Worm (Caenorhabditis elegans) whole organism, L3 larva: Measurements from ENCODE around the gene C36C5.14.

Experiments used
- R02D3.7 ChIP-seq: fragments of 150-350 bp; optimal IDR thresholded peaks from 2 replicates; lab custom pipeline; 2014; ENCODE audit warnings: missing biosample characterization, missing genetic modification characterization
- ZK546.5 ChIP-seq: sonication (generic microtip); optimal IDR thresholded peaks from 2 replicates; lab custom pipeline; 2017; ENCODE audit warnings: missing biosample characterization, missing genetic modification characterization
- aly-2 ChIP-seq: fragments of 150-350 bp; optimal IDR thresholded peaks from 2 replicates; lab custom pipeline; 2014; ENCODE audit warnings: missing biosample characterization, missing genetic modification characterization
- ama-1 ChIP-seq: fragments of 150-350 bp; optimal IDR thresholded peaks from 2 replicates; lab custom pipeline; 2018
- ceh-16 ChIP-seq: sonication (generic microtip); optimal IDR thresholded peaks from 2 replicates; lab custom pipeline; 2017; ENCODE audit warnings: missing biosample characterization, missing genetic modification characterization
- ceh-28 ChIP-seq: fragments of 150-350 bp; optimal IDR thresholded peaks from 2 replicates; lab custom pipeline; 2014; ENCODE audit warnings: missing biosample characterization, missing genetic modification reagents, missing genetic modification characterization
- ceh-82 ChIP-seq: fragments of 150-350 bp; optimal IDR thresholded peaks from 2 replicates; lab custom pipeline; 2014; ENCODE audit warnings: missing biosample characterization, missing genetic modification characterization
- ceh-9 ChIP-seq: sonication (generic microtip); optimal IDR thresholded peaks from 2 replicates; lab custom pipeline; 2018; ENCODE audit warnings: missing biosample characterization, missing genetic modification characterization
- daf-12 ChIP-seq: fragments of 150-350 bp; optimal IDR thresholded peaks from 2 replicates; lab custom pipeline; 2014; ENCODE audit warnings: missing biosample characterization, missing genetic modification reagents, missing genetic modification characterization
- egl-27 ChIP-seq: sonication (generic microtip); optimal IDR thresholded peaks from 4 replicates; lab custom pipeline; 2017; ENCODE audit warnings: missing biosample characterization, missing genetic modification reagents, missing genetic modification characterization
- egl-5 ChIP-seq: fragments of 150-350 bp; optimal IDR thresholded peaks from 2 replicates; lab custom pipeline; 2017; ENCODE audit warnings: missing biosample characterization, missing genetic modification reagents, missing genetic modification characterization, inconsistent platforms
- elt-1 ChIP-seq: fragments of 150-350 bp; optimal IDR thresholded peaks from 2 replicates; lab custom pipeline; 2014; ENCODE audit warnings: missing biosample characterization, missing genetic modification characterization
- elt-2 ChIP-seq: sonication (generic microtip); optimal IDR thresholded peaks from 2 replicates; lab custom pipeline; 2016; ENCODE audit warnings: missing genetic modification reagents, mild to moderate bottlenecking, missing genetic modification characterization, missing compliant biosample characterization
- elt-3 ChIP-seq, 3 experiments: fragments of 150-350 bp in 1 of 3; sonication (generic microtip) in 2 of 3; optimal IDR thresholded peaks; 2 replicates in 2 of 3; 4 replicates in 1 of 3; lab custom pipeline; 2014 to 2017; ENCODE audit warnings: missing biosample characterization in 3 of 3, missing genetic modification characterization in 3 of 3
- eor-1 ChIP-seq, 2 experiments: fragments of 150-350 bp; optimal IDR thresholded peaks; 2 replicates each; lab custom pipeline; 2014 to 2018; ENCODE audit warnings: missing biosample characterization in 2 of 2, missing genetic modification characterization in 2 of 2
- fkh-10 ChIP-seq: sonication (generic microtip); optimal IDR thresholded peaks from 2 replicates; lab custom pipeline; 2017; ENCODE audit warnings: missing biosample characterization, missing genetic modification reagents, missing genetic modification characterization
- fkh-2 ChIP-seq: fragments of 150-350 bp; optimal IDR thresholded peaks from 2 replicates; lab custom pipeline; 2014; ENCODE audit warnings: missing biosample characterization, missing genetic modification reagents, missing genetic modification characterization
- fos-1 ChIP-seq: fragments of 150-350 bp; optimal IDR thresholded peaks from 2 replicates; lab custom pipeline; 2014; ENCODE audit warnings: missing biosample characterization, missing genetic modification characterization
- hmg-11 ChIP-seq: sonication (generic microtip); optimal IDR thresholded peaks from 2 replicates; lab custom pipeline; 2016; ENCODE audit warnings: missing genetic modification characterization, missing compliant biosample characterization
- lin-15B ChIP-seq: fragments of 150-350 bp; optimal IDR thresholded peaks from 2 replicates; lab custom pipeline; 2014; ENCODE audit warnings: missing biosample characterization, missing genetic modification characterization
- lin-39 ChIP-seq: fragments of 150-350 bp; optimal IDR thresholded peaks from 2 replicates; lab custom pipeline; 2018; ENCODE audit warnings: missing biosample characterization, missing genetic modification reagents, missing genetic modification characterization
- lsy-12 ChIP-seq: sonication (generic microtip); optimal IDR thresholded peaks from 2 replicates; lab custom pipeline; 2016; ENCODE audit warnings: mild to moderate bottlenecking, missing genetic modification characterization, missing compliant biosample characterization
- nhr-11 ChIP-seq: fragments of 150-350 bp; optimal IDR thresholded peaks from 2 replicates; lab custom pipeline; 2014; ENCODE audit warnings: missing biosample characterization, missing genetic modification characterization
- nhr-12 ChIP-seq: fragments of 150-350 bp; optimal IDR thresholded peaks from 2 replicates; lab custom pipeline; 2014; ENCODE audit warnings: missing biosample characterization, missing genetic modification characterization
- nhr-23 ChIP-seq: fragments of 150-350 bp; optimal IDR thresholded peaks from 2 replicates; lab custom pipeline; 2014; ENCODE audit warnings: missing biosample characterization, missing genetic modification reagents, missing genetic modification characterization
- nhr-237 ChIP-seq: fragments of 150-350 bp; optimal IDR thresholded peaks from 2 replicates; lab custom pipeline; 2014; ENCODE audit warnings: missing biosample characterization, missing genetic modification characterization
- nhr-43 ChIP-seq: sonication (generic microtip); optimal IDR thresholded peaks from 2 replicates; lab custom pipeline; 2016; ENCODE audit warnings: mild to moderate bottlenecking, missing genetic modification characterization, missing compliant biosample characterization; ENCODE audit not compliant: poor library complexity, severe bottlenecking
- nhr-67 ChIP-seq: fragments of 150-350 bp; optimal IDR thresholded peaks from 2 replicates; lab custom pipeline; 2014; ENCODE audit warnings: missing biosample characterization, missing genetic modification characterization
- nhr-76 ChIP-seq: fragments of 150-350 bp; sonication (generic microtip); optimal IDR thresholded peaks from 5 replicates; lab custom pipeline; 2014; ENCODE audit warnings: missing biosample characterization, missing genetic modification characterization
- nhr-77 ChIP-seq: fragments of 150-350 bp; optimal IDR thresholded peaks from 2 replicates; lab custom pipeline; 2014; ENCODE audit warnings: missing biosample characterization, missing genetic modification characterization
- pha-4 ChIP-seq: fragments of 150-350 bp; optimal IDR thresholded peaks from 2 replicates; lab custom pipeline; 2014; ENCODE audit warnings: missing biosample characterization, missing genetic modification reagents, missing genetic modification characterization
- skn-1 ChIP-seq: fragments of 150-350 bp; optimal IDR thresholded peaks from 2 replicates; lab custom pipeline; 2014; ENCODE audit warnings: missing biosample characterization, missing genetic modification characterization
- snpc-4 ChIP-seq: fragments of 150-350 bp; optimal IDR thresholded peaks from 2 replicates; lab custom pipeline; 2014; ENCODE audit warnings: missing biosample characterization, missing genetic modification characterization
- unc-62 ChIP-seq: fragments of 150-350 bp; sonication (generic microtip); optimal IDR thresholded peaks from 4 replicates; lab custom pipeline; 2014; ENCODE audit warnings: missing biosample characterization, missing genetic modification reagents, missing genetic modification characterization
- zag-1 ChIP-seq: fragments of 150-350 bp; optimal IDR thresholded peaks from 2 replicates; lab custom pipeline; 2014; ENCODE audit warnings: missing biosample characterization, missing genetic modification characterization
- ztf-4 ChIP-seq: fragments of 150-350 bp; optimal IDR thresholded peaks from 2 replicates; lab custom pipeline; 2014; ENCODE audit warnings: missing biosample characterization, missing genetic modification characterization

C36C5.14 gene

ce11 chrV:3146932-3147331 lies 18.4 kb downstream of the C36C5.14 start, which contains the start of gene srab-11:
Gene srab-11 (minus strand): TSS chrV:3147032.
- TF ChIP-seq ZK546.5 (no peak), nhr-23 (tag; lab: Kevin White, UChicago) (no peak), nhr-77 (tag; lab: Kevin White, UChicago) (no peak), snpc-4 (no peak), nhr-12 (tag; lab: Kevin White, UChicago) (no peak), nhr-43 (tag; lab: Kevin White, UChicago) (no peak), hmg-11 (tag; lab: Kevin White, UChicago) (no peak), egl-27 (no peak), eor-1 (tag; optimal IDR thresholded peaks at IDR 0.05; lab: Kevin White, UChicago) (no peak), ama-1 (lab: Kevin White, UChicago) (no peak), elt-2 (no peak)

DNA sequence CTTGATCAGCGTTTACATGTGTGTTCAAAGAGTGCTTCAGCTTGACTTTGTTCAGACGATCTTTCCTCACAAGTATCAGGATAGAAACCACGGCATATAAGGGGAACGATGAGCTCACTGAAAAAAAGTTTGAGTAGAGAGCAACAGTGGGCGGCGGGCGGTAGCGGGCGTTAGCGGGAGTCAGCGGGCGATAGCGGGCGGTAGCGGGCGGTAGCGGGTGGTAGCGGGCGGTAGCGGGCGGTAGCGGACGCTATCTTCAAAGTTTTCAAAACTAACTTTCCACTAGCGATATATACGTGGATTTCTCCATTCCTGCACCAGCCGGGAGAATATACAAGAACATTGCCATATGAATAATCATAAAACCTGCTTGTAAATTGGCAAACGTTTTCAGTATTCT lies 20.1 kb downstream of the C36C5.14 start:
- TF ChIP-seq ceh-28 (tag; lab: Kevin White, UChicago) = no peak
- TF ChIP-seq zag-1 (tag; lab: Kevin White, UChicago) = no peak
- TF ChIP-seq nhr-23 (tag; lab: Kevin White, UChicago) = no peak
- TF ChIP-seq nhr-67 (tag; lab: Kevin White, UChicago) = no peak
- TF ChIP-seq pha-4 = no peak
- TF ChIP-seq fkh-10 = no peak
- TF ChIP-seq nhr-76 (tag; lab: Kevin White, UChicago) = no peak
- no peak for TF ChIP-seq ceh-82 (tag; lab: Kevin White, UChicago)
- no peak for TF ChIP-seq daf-12 (tag; lab: Kevin White, UChicago)
- no peak for TF ChIP-seq lin-15B
- no peak for TF ChIP-seq fos-1
- no peak for TF ChIP-seq R02D3.7
- no peak for TF ChIP-seq hmg-11 (tag; lab: Kevin White, UChicago)
- TF ChIP-seq elt-3 (tag; optimal IDR thresholded peaks at IDR 0.05; lab: Kevin White, UChicago) = no peak
- TF ChIP-seq, all 47 proteins: peak for 0

DNA sequence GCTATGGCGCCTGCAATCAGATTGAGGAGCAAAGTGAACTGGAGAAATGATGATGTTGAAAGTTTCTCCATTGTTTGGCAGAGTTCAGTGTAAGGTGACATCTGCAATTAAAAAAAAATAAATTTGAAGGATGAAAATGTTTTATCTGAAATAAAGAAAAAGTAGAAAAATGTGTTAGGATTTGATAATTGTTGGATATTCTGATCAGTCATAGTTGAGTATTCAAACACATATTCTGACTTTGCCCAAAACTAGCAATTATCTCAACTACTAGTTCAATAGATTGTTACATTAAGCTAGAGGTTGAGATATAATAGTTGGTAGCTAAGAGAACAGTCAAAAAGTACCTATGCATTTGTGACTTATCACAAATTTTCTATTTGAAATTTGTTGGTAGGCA lies 20.8 kb downstream of the C36C5.14 start, which contains the start of gene srab-10:
Gene srab-10 (minus strand): TSS at position 101 of the 400 bp plus-strand sequence.
- TF ChIP-seq nhr-76 (tag; lab: Kevin White, UChicago) (no peak), pha-4 (no peak), nhr-237 (tag; lab: Kevin White, UChicago) (no peak), nhr-67 (tag; lab: Kevin White, UChicago) (no peak), daf-12 (tag; lab: Kevin White, UChicago) (no peak), egl-27 (no peak), egl-5 (no peak), R02D3.7 (no peak), elt-1 (no peak), skn-1 (no peak), nhr-12 (tag; lab: Kevin White, UChicago) (no peak), nhr-11 (tag; lab: Kevin White, UChicago) (no peak), elt-2 (no peak), ztf-4 (no peak), fkh-2 (tag; lab: Kevin White, UChicago) (no peak), nhr-77 (tag; lab: Kevin White, UChicago) (no peak), ceh-9 (tag; lab: Kevin White, UChicago) (no peak), aly-2 (tag; lab: Kevin White, UChicago) (no peak), hmg-11 (tag; lab: Kevin White, UChicago) (no peak), lin-39 (no peak)

ce11 chrV:3141190-3141589 lies 24.1 kb downstream of the C36C5.14 start, which contains the start of gene srab-9:
Gene srab-9 (minus strand): TSS chrV:3141290.
- TF ChIP-seq nhr-12 (tag; lab: Kevin White, UChicago) = no peak
- TF ChIP-seq nhr-67 (tag; lab: Kevin White, UChicago) = no peak
- no peak for TF ChIP-seq snpc-4
- TF ChIP-seq lsy-12 (tag; lab: Kevin White, UChicago) = no peak
- TF ChIP-seq hmg-11 (tag; lab: Kevin White, UChicago) = no peak
- TF ChIP-seq R02D3.7 = no peak
- TF ChIP-seq zag-1 (tag; lab: Kevin White, UChicago) = no peak
- TF ChIP-seq ceh-9 (tag; lab: Kevin White, UChicago) = no peak
- TF ChIP-seq fos-1 = no peak
- no peak for TF ChIP-seq unc-62
- TF ChIP-seq pha-4 = no peak
- no peak for TF ChIP-seq ceh-16 (tag; lab: Kevin White, UChicago)
- no peak for TF ChIP-seq egl-27
